Worm (Caenorhabditis elegans): ENCODE results near the gene F42G2.7.

Gene F42G2.7

DNA sequence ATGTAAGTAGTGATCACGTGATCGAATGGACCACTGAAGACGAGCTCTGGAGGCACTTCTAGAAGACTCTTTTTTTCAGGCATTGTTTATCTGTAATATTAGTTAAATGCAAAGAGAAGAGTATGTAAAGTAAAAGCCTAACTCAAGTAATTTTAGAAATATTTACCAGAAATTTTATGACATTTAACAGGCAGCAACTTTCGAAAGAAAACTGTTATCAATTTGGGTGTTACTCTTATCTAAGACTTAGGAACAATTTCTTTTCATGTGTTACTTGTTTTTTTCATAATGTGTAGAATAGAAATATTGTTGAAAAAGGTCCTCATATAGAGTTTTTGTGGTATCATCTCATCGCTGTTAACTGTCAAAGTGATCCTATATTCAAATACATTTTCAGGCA is at the start of gene F42G2.7, which contains the start of gene F42G2.5:
F42G2.7 (plus strand) TSS at position 270 of the 400 bp plus-strand sequence.
F42G2.5 (minus strand) TSS at position 101 of the 400 bp plus-strand sequence.
- TF ChIP-seq ceh-43 (GFP tag; optimal IDR thresholded peaks at IDR 0.05) (no peak), ces-1 (GFP tag; optimal IDR thresholded peaks at IDR 0.05) (no peak), sem-2 (GFP tag; optimal IDR thresholded peaks at IDR 0.05) (no peak), ztf-11 (tag; optimal IDR thresholded peaks at IDR 0.05) (no peak), blmp-1 (tag; optimal IDR thresholded peaks at IDR 0.05) (no peak), mab-5 (tag; optimal IDR thresholded peaks at IDR 0.05) (no peak), snpc-4 (tag; optimal IDR thresholded peaks at IDR 0.05) (no peak), nhr-76 (tag; optimal IDR thresholded peaks at IDR 0.05) (no peak), unc-39 (tag; optimal IDR thresholded peaks at IDR 0.05) (no peak), ham-2 (GFP tag; optimal IDR thresholded peaks at IDR 0.05) (no peak), unc-62 (GFP tag; optimal IDR thresholded peaks at IDR 0.05) (no peak)

DNA sequence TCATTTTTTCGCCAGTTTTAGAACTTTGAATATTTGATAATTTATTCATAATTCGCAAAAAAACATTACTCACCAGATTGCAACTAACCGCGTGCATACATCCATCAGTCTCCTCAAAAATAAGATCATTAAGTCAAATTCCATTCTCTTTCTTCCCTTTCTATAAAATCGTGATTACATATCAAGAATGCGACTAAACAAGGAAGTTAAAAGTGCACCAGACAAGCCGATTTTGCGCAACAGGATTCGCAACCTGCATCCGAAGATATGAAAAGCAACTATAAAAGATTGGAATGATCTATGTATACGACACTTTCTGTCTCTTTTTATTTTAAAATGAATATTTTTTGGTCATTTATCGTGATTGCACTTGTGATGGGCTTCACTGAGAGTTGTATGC is 49.0 kb upstream of the F42G2.7 start, which contains the start of gene hpo-25:
hpo-25 (plus strand) TSS at position 301 of the 400 bp plus-strand sequence.
- TF ChIP-seq drap-1 (GFP tag; optimal IDR thresholded peaks at IDR 0.05): no peak
- TF ChIP-seq nhr-12 (tag; optimal IDR thresholded peaks at IDR 0.05): no peak
- TF ChIP-seq mep-1 (tag; optimal IDR thresholded peaks at IDR 0.05): no peak
- TF ChIP-seq ces-1 (GFP tag; optimal IDR thresholded peaks at IDR 0.05): no peak
- TF ChIP-seq mls-2 (tag; optimal IDR thresholded peaks at IDR 0.05): no peak
- no peak for TF ChIP-seq unc-39 (tag; optimal IDR thresholded peaks at IDR 0.05)
- TF ChIP-seq lin-32 (GFP tag; optimal IDR thresholded peaks at IDR 0.05): no peak
- no peak for TF ChIP-seq bed-3 (GFP tag; optimal IDR thresholded peaks at IDR 0.05)
- no peak for TF ChIP-seq lsy-2 (tag; optimal IDR thresholded peaks at IDR 0.05)
- no peak for TF ChIP-seq sem-2 (GFP tag; optimal IDR thresholded peaks at IDR 0.05)
- TF ChIP-seq pha-4 (tag; optimal IDR thresholded peaks at IDR 0.05): no peak
- no peak for TF ChIP-seq cnd-1 (tag; optimal IDR thresholded peaks at IDR 0.05)
- TF ChIP-seq nhr-237 (tag; optimal IDR thresholded peaks at IDR 0.05): no peak
- TF ChIP-seq M03D4.4 (tag; optimal IDR thresholded peaks at IDR 0.05): no peak
- no peak for TF ChIP-seq ceh-43 (GFP tag; optimal IDR thresholded peaks at IDR 0.05)
- no peak for TF ChIP-seq unc-120 (tag; optimal IDR thresholded peaks at IDR 0.05; ENCODE audit: poor library complexity, severe bottlenecking)
- no peak for TF ChIP-seq lin-13 (tag; optimal IDR thresholded peaks at IDR 0.05)
- TF ChIP-seq ztf-11 (tag; optimal IDR thresholded peaks at IDR 0.05): no peak
- no peak for TF ChIP-seq ham-2 (GFP tag; optimal IDR thresholded peaks at IDR 0.05)

DNA sequence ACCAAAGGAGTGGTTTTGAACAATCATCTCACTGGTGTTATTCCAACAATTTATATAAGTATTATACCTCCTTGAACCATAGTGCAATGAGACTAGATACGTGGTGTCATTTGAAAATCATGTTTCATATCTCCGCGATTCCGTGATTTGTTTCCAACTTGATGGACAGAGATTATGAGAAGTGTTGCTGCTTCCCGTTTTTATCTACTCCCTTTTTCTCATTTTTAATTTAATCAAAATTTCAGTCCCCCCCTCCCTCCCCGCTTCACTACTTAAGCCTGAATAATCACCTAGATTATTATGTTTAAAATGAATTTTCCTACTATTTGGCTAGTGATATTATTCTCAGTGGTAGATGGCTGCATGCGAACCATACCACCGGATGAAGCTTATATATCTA is 45.9 kb upstream of the F42G2.7 start, which contains the start of gene F16G10.3:
F16G10.3 (plus strand) TSS at position 301 of the 400 bp plus-strand sequence.
- no peak for TF ChIP-seq flh-1 (GFP tag; optimal IDR thresholded peaks at IDR 0.05)
- no peak for TF ChIP-seq nhr-237 (tag; optimal IDR thresholded peaks at IDR 0.05)
- no peak for TF ChIP-seq ceh-39 (tag; optimal IDR thresholded peaks at IDR 0.05)
- TF ChIP-seq lin-13 (tag; optimal IDR thresholded peaks at IDR 0.05): no peak
- no peak for TF ChIP-seq M03D4.4 (tag; optimal IDR thresholded peaks at IDR 0.05)
- TF ChIP-seq nhr-28 (tag; optimal IDR thresholded peaks at IDR 0.05): no peak
- no peak for TF ChIP-seq drap-1 (GFP tag; optimal IDR thresholded peaks at IDR 0.05)
- no peak for TF ChIP-seq mep-1 (tag; optimal IDR thresholded peaks at IDR 0.05)
- no peak for TF ChIP-seq bed-3 (GFP tag; optimal IDR thresholded peaks at IDR 0.05)
- TF ChIP-seq ceh-83 (GFP tag; optimal IDR thresholded peaks at IDR 0.05): no peak
- no peak for TF ChIP-seq ces-1 (GFP tag; optimal IDR thresholded peaks at IDR 0.05)
- no peak for TF ChIP-seq ceh-43 (GFP tag; optimal IDR thresholded peaks at IDR 0.05)
- no peak for TF ChIP-seq tbx-8 (GFP tag; optimal IDR thresholded peaks at IDR 0.05)
- TF ChIP-seq lin-32 (GFP tag; optimal IDR thresholded peaks at IDR 0.05): no peak
- no peak for TF ChIP-seq sem-2 (GFP tag; optimal IDR thresholded peaks at IDR 0.05)
- TF ChIP-seq nhr-76 (tag; optimal IDR thresholded peaks at IDR 0.05): no peak
- no peak for TF ChIP-seq unc-39 (tag; optimal IDR thresholded peaks at IDR 0.05)
- TF ChIP-seq mab-5 (tag; optimal IDR thresholded peaks at IDR 0.05): no peak
- TF ChIP-seq cnd-1 (tag; optimal IDR thresholded peaks at IDR 0.05): no peak
- no peak for TF ChIP-seq sptf-1 (tag; optimal IDR thresholded peaks at IDR 0.05)

DNA sequence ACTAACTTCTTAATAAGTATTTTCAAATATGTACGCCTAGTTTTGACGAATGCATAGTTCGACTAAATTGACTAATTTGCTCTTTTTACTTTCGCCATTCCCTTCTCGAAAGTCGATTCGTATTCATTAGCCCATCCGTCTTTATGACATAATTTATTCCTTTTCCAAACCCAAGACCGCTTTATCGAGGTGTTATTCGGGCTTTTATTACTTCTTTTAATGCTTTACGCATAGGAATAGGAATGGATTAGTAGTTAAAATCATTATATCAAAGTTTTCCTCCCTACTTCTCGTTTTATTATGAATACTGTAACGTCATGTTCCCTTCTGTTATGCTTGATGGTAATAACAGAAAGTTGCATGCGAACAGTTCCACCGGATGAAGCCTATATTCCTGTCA is 43.0 kb upstream of the F42G2.7 start, which contains the start of gene F16G10.2:
F16G10.2 (plus strand) TSS at position 301 of the 400 bp plus-strand sequence.
- TF ChIP-seq ceh-39 (tag; optimal IDR thresholded peaks at IDR 0.05) (no peak), unc-120 (tag; optimal IDR thresholded peaks at IDR 0.05; ENCODE audit: poor library complexity, severe bottlenecking) (no peak), nhr-28 (tag; optimal IDR thresholded peaks at IDR 0.05) (no peak), nhr-237 (tag; optimal IDR thresholded peaks at IDR 0.05) (no peak), sptf-1 (tag; optimal IDR thresholded peaks at IDR 0.05) (no peak), ztf-11 (tag; optimal IDR thresholded peaks at IDR 0.05) (no peak), mls-2 (tag; optimal IDR thresholded peaks at IDR 0.05) (no peak), ceh-43 (GFP tag; optimal IDR thresholded peaks at IDR 0.05) (no peak), drap-1 (GFP tag; optimal IDR thresholded peaks at IDR 0.05) (no peak), cnd-1 (tag; optimal IDR thresholded peaks at IDR 0.05) (no peak), pha-4 (tag; optimal IDR thresholded peaks at IDR 0.05) (no peak), tbx-8 (GFP tag; optimal IDR thresholded peaks at IDR 0.05) (no peak), elt-1 (tag; optimal IDR thresholded peaks at IDR 0.05; ENCODE audit: borderline replicate concordance, insufficient read depth) (no peak), nhr-2 (tag; optimal IDR thresholded peaks at IDR 0.05) (no peak), nhr-12 (tag; optimal IDR thresholded peaks at IDR 0.05) (no peak)
